Worm (Caenorhabditis elegans) whole organism, late embryonic: ENCODE data around the gene srpa-68.

ENCODE experiments used
- C08G9.2 ChIP-seq: sonication (generic microtip); optimal IDR thresholded peaks from 2 replicates; lab custom pipeline; 2016; ENCODE audit warnings: mild to moderate bottlenecking, missing genetic modification characterization, moderate library complexity, missing compliant biosample characterization
- C38D4.7 ChIP-seq: fragments of 200-800 bp; sonication (Bioruptor generic); optimal IDR thresholded peaks from 2 replicates; lab custom pipeline; 2018; ENCODE audit warnings: mild to moderate bottlenecking, missing genetic modification characterization, moderate library complexity, missing compliant biosample characterization
- F13H6.1 ChIP-seq: sonication (generic microtip); optimal IDR thresholded peaks from 2 replicates; lab custom pipeline; 2016; ENCODE audit warnings: missing genetic modification characterization, missing compliant biosample characterization
- T23F11.4 ChIP-seq: fragments of 200-800 bp; sonication (Bioruptor generic); optimal IDR thresholded peaks from 2 replicates; lab custom pipeline; 2018; ENCODE audit warnings: mild to moderate bottlenecking, missing genetic modification characterization, missing compliant biosample characterization
- ahr-1 ChIP-seq: sonication (generic microtip); optimal IDR thresholded peaks from 2 replicates; lab custom pipeline; 2016; ENCODE audit warnings: missing genetic modification characterization, missing compliant biosample characterization
- ama-1 ChIP-seq: fragments of 150-350 bp; optimal IDR thresholded peaks from 2 replicates; lab custom pipeline; 2014
- ceh-22 ChIP-seq: sonication (generic microtip); optimal IDR thresholded peaks from 2 replicates; lab custom pipeline; 2017; ENCODE audit warnings: missing biosample characterization, missing genetic modification characterization
- ceh-24 ChIP-seq: sonication (generic microtip); optimal IDR thresholded peaks from 2 replicates; lab custom pipeline; 2016; ENCODE audit warnings: mild to moderate bottlenecking, missing genetic modification characterization, missing compliant biosample characterization
- ceh-45 ChIP-seq: fragments of 200-800 bp; sonication (Bioruptor generic); IDR thresholded peaks from 2 replicates; pipeline ENCODE4 v1.3.6; 2022; ENCODE audit warnings: missing genetic modification reagents, missing genetic modification characterization, missing compliant biosample characterization
- ceh-48 ChIP-seq: sonication (generic microtip); optimal IDR thresholded peaks from 2 replicates; lab custom pipeline; 2016; ENCODE audit warnings: missing genetic modification characterization, inconsistent platforms, missing compliant biosample characterization
- ceh-6 ChIP-seq: fragments of 200-800 bp; sonication (Bioruptor generic); optimal IDR thresholded peaks from 2 replicates; lab custom pipeline; 2018; ENCODE audit warnings: mild to moderate bottlenecking, missing genetic modification characterization, missing compliant biosample characterization
- ceh-9 ChIP-seq: sonication (generic microtip); optimal IDR thresholded peaks from 2 replicates; lab custom pipeline; 2016; ENCODE audit warnings: mild to moderate bottlenecking, missing genetic modification characterization, inconsistent platforms, missing compliant biosample characterization
- che-1 ChIP-seq: sonication (generic microtip); optimal IDR thresholded peaks from 2 replicates; lab custom pipeline; 2016; ENCODE audit warnings: mild to moderate bottlenecking, missing genetic modification characterization, missing compliant biosample characterization
- dve-1 ChIP-seq: sonication (generic microtip); optimal IDR thresholded peaks from 2 replicates; lab custom pipeline; 2017; ENCODE audit warnings: antibody characterized with exemption, mild to moderate bottlenecking, missing genetic modification characterization, missing compliant biosample characterization
- elt-4 ChIP-seq: sonication (generic microtip); optimal IDR thresholded peaks from 2 replicates; lab custom pipeline; 2016; ENCODE audit warnings: missing genetic modification characterization, missing compliant biosample characterization
- ets-4 ChIP-seq: sonication (generic microtip); optimal IDR thresholded peaks from 2 replicates; lab custom pipeline; 2016; ENCODE audit warnings: missing genetic modification characterization, missing compliant biosample characterization
- fax-1 ChIP-seq: sonication (generic microtip); optimal IDR thresholded peaks from 2 replicates; lab custom pipeline; 2016; ENCODE audit warnings: missing genotype, missing genetic modification characterization, missing compliant biosample characterization
- fkh-10 ChIP-seq: fragments of 150-350 bp; optimal IDR thresholded peaks from 2 replicates; lab custom pipeline; 2014; ENCODE audit warnings: missing biosample characterization, missing genetic modification reagents, missing genetic modification characterization
- fkh-6 ChIP-seq: sonication (generic microtip); optimal IDR thresholded peaks from 2 replicates; lab custom pipeline; 2016; ENCODE audit warnings: missing genetic modification characterization, missing compliant biosample characterization
- hlh-13 ChIP-seq: fragments of 200-800 bp; sonication (Bioruptor generic); optimal IDR thresholded peaks from 2 replicates; lab custom pipeline; 2018; ENCODE audit warnings: mild to moderate bottlenecking, missing genetic modification characterization, missing compliant biosample characterization
- hlh-15 ChIP-seq: sonication (generic microtip); optimal IDR thresholded peaks from 2 replicates; lab custom pipeline; 2016; ENCODE audit warnings: missing genetic modification characterization, missing compliant biosample characterization
- hlh-30 ChIP-seq: sonication (generic microtip); optimal IDR thresholded peaks from 2 replicates; lab custom pipeline; 2017; ENCODE audit warnings: antibody characterized with exemption, missing genetic modification characterization, missing compliant biosample characterization; ENCODE audit not compliant: insufficient read depth
- lin-11 ChIP-seq: fragments of 200-800 bp; sonication (Bioruptor generic); optimal IDR thresholded peaks from 2 replicates; lab custom pipeline; 2018; ENCODE audit warnings: mild to moderate bottlenecking, missing genetic modification characterization, missing compliant biosample characterization
- madf-2 ChIP-seq: sonication (generic microtip); optimal IDR thresholded peaks from 2 replicates; lab custom pipeline; 2017; ENCODE audit warnings: missing genetic modification characterization, missing compliant biosample characterization
- mec-3 ChIP-seq: sonication (generic microtip); optimal IDR thresholded peaks from 2 replicates; lab custom pipeline; 2016; ENCODE audit warnings: borderline replicate concordance, missing genetic modification characterization, missing compliant biosample characterization
- nfya-1 ChIP-seq: sonication (generic microtip); optimal IDR thresholded peaks from 2 replicates; lab custom pipeline; 2017; ENCODE audit warnings: missing genetic modification characterization, mild to moderate bottlenecking, missing compliant biosample characterization, antibody characterized with exemption, moderate library complexity
- pax-1 ChIP-seq: fragments of 150-350 bp; optimal IDR thresholded peaks from 2 replicates; lab custom pipeline; 2014; ENCODE audit warnings: missing biosample characterization, missing genetic modification characterization
- pqm-1 ChIP-seq: sonication (generic microtip); optimal IDR thresholded peaks from 2 replicates; lab custom pipeline; 2016; ENCODE audit warnings: missing genetic modification characterization, missing compliant biosample characterization
- ref-2 ChIP-seq: sonication (generic microtip); optimal IDR thresholded peaks from 2 replicates; lab custom pipeline; 2016; ENCODE audit warnings: missing genetic modification characterization, missing compliant biosample characterization
- sdc-2 ChIP-seq: sonication (generic microtip); optimal IDR thresholded peaks from 2 replicates; lab custom pipeline; 2016; ENCODE audit warnings: missing genotype, missing genetic modification characterization, missing compliant biosample characterization
- sox-2 ChIP-seq: fragments of 200-800 bp; sonication (Bioruptor generic); IDR thresholded peaks from 2 replicates; pipeline ENCODE4 v1.3.6; 2022; ENCODE audit warnings: missing genetic modification reagents, missing genetic modification characterization, missing compliant biosample characterization
- syd-9 ChIP-seq: sonication (generic microtip); optimal IDR thresholded peaks from 2 replicates; lab custom pipeline; 2016; ENCODE audit warnings: mild to moderate bottlenecking, missing genetic modification characterization, moderate library complexity, missing compliant biosample characterization
- unc-3 ChIP-seq, 2 experiments: fragments of 200-800 bp in 1 of 2; sonication (Bioruptor generic) in 1 of 2; sonication (generic microtip) in 1 of 2; conservative IDR thresholded peaks in 1 of 2; optimal IDR thresholded peaks in 1 of 2; 2 replicates each; pipeline versions ENCODE4 v1.3.6 to Lab custom; 2016 to 2022; ENCODE audit warnings: missing compliant biosample characterization in 2 of 2, missing genetic modification characterization in 2 of 2, missing genetic modification reagents in 1 of 2
- unc-42 ChIP-seq: sonication (generic microtip); optimal IDR thresholded peaks from 2 replicates; lab custom pipeline; 2016; ENCODE audit warnings: missing genotype, missing genetic modification characterization, missing compliant biosample characterization
- unc-55 ChIP-seq: sonication (generic microtip); optimal IDR thresholded peaks from 2 replicates; lab custom pipeline; 2017; ENCODE audit warnings: missing biosample characterization, missing genetic modification reagents, missing genetic modification characterization
- ztf-16 ChIP-seq: sonication (generic microtip); optimal IDR thresholded peaks from 2 replicates; lab custom pipeline; 2017; ENCODE audit warnings: missing genetic modification characterization, missing compliant biosample characterization

Gene srpa-68

DNA sequence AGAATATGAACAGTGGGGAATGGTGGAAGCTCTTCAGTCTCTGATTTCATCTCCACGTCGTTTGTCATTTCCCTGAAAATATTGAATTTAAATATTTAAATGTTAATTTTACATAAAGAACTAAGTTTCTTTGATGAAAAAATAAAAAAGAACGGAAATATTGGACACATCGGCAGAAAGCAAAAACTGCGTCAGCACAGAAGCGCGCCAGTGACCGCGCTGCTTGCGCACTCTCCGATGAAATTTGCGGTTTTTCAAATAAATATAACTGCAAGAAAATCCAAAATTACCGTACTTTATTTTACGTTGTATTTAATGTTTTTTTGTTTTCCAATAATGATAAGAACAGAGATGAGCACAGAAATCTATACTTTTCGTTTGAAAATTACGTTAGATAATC is at the start of gene srpa-68, which contains the start of gene srh-16 (continued):
- TF ChIP-seq ceh-45 (GFP tag; lab: Robert Waterston, UW) (peak; percentile 59; the same call in 1 of the 2 replicates), F13H6.1 (no peak), pax-1 (tag; lab: Kevin White, UChicago) (no peak), ama-1 (no peak), fkh-6 (peak; percentile 60), che-1 (tag; lab: Kevin White, UChicago) (peak; percentile 53), unc-42 (tag; lab: Kevin White, UChicago) (peak; percentile 44), ceh-22 (tag; lab: Kevin White, UChicago) (no peak), ceh-9 (no peak), sox-2 (GFP tag; lab: Robert Waterston, UW) (no peak), C08G9.2 (tag; lab: Kevin White, UChicago) (peak; percentile 33), hlh-15 (tag; lab: Kevin White, UChicago) (peak; percentile 64), hlh-30 (no peak), unc-55 (GFP tag; lab: Kevin White, UChicago) (peak; percentile 15), C38D4.7 (GFP tag; lab: Kevin White, UChicago) (peak; percentile 49), elt-4 (no peak)

- TF ChIP-seq C38D4.7 (GFP tag; lab: Kevin White, UChicago), result no peak
- no peak for TF ChIP-seq syd-9
- no peak for TF ChIP-seq ets-4
- TF ChIP-seq, all 69 proteins: peak for 0
Observed at ce11 chrV:12337894-12338293, 46.4 kb upstream of the srpa-68 start, which contains the start of gene twk-13. TSS of gene twk-13 (minus strand) at chrV:12337994.

- TF ChIP-seq unc-3 (GFP tag; conservative IDR thresholded peaks at IDR 0.05; lab: Robert Waterston, UW), result no peak
- no peak for TF ChIP-seq unc-3 (tag; optimal IDR thresholded peaks at IDR 0.05; lab: Kevin White, UChicago)
- TF ChIP-seq lin-11 (tag; lab: Kevin White, UChicago), result no peak
- TF ChIP-seq unc-55 (GFP tag; lab: Kevin White, UChicago), result peak; percentile 4
- no peak for TF ChIP-seq ahr-1
Observed at ce11 chrV:12334387-12334786, 42.9 kb upstream of the srpa-68 start.

- TF ChIP-seq nfya-1 (tag; lab: Kevin White, UChicago), result no peak
- no peak for TF ChIP-seq ahr-1
- TF ChIP-seq ztf-16, result no peak
- TF ChIP-seq ceh-24, result no peak
- no peak for TF ChIP-seq lin-11 (tag; lab: Kevin White, UChicago)
- TF ChIP-seq ceh-45 (GFP tag; lab: Robert Waterston, UW), result no peak
- no peak for TF ChIP-seq dve-1 (tag; lab: Kevin White, UChicago)
- TF ChIP-seq fkh-6, result no peak
- TF ChIP-seq hlh-13 (GFP tag; lab: Kevin White, UChicago), result peak; percentile 16
- no peak for TF ChIP-seq pqm-1 (tag; lab: Kevin White, UChicago)
- TF ChIP-seq ref-2, result no peak
- TF ChIP-seq C38D4.7 (GFP tag; lab: Kevin White, UChicago), result no peak
- no peak for TF ChIP-seq fax-1 (tag; lab: Kevin White, UChicago)
- TF ChIP-seq madf-2 (tag; lab: Kevin White, UChicago), result peak; percentile 22
- TF ChIP-seq fkh-10 (GFP tag; lab: Kevin White, UChicago), result no peak
- TF ChIP-seq che-1 (tag; lab: Kevin White, UChicago), result peak; percentile 40
Observed at ce11 chrV:12331820-12332219, 40.4 kb upstream of the srpa-68 start.

ce11 chrV:12329173-12329572 is 37.7 kb upstream of the srpa-68 start:
- TF ChIP-seq unc-42 (tag; lab: Kevin White, UChicago) (peak; percentile 75), T23F11.4 (no peak)

DNA sequence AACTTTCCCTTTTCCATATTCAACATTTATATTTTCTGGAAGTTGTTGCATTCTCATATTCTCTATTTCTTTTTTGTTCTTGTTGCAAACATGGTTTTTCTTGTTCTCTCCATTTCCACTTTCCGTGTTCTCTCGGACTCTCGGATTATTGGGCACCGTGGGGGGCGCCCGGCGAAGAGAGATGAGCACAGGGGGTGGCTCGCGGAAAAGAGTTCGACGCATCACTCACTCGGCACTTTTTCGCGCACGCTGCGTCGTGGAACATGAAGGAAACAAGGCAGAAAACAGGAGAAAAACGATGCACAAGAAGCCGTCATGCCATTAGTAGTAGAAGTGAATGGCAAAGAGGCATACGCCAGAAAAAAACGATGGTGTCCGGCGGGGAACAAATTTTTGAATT is 35.2 kb upstream of the srpa-68 start:
- TF ChIP-seq mec-3 (tag; lab: Kevin White, UChicago) (no peak), hlh-13 (GFP tag; lab: Kevin White, UChicago) (no peak), ceh-6 (GFP tag; lab: Kevin White, UChicago) (no peak), ceh-48 (tag; lab: Kevin White, UChicago) (no peak), sdc-2 (tag; lab: Kevin White, UChicago) (no peak)
